Fruit fly (Drosophila melanogaster): ENCODE data around the gene QIL1.

dm6 chr3L:17462474-17462873 is 3.3 kb upstream of the QIL1 start:
- TF ChIP-seq Dll (optimal IDR thresholded peaks at IDR 0.05) (no peak), CG8478 (optimal IDR thresholded peaks at IDR 0.05) (no peak), usp (GFP tag; optimal IDR thresholded peaks at IDR 0.05) (no peak), EcR (GFP tag; optimal IDR thresholded peaks at IDR 0.05) (no peak)

Data from whole organism.